Fruit fly (Drosophila melanogaster): ENCODE measurements around the gene CG5112.

Gene CG5112

dm6 chr3R:25532406-25533225, 41.4 kb downstream of the CG5112 start (continued):
- TF ChIP-seq CG11902 (GFP tag; optimal IDR thresholded peaks at IDR 0.05) = no peak
- no peak for TF ChIP-seq pdm3 (GFP tag; optimal IDR thresholded peaks at IDR 0.05)
- TF ChIP-seq CG6854 (GFP tag; optimal IDR thresholded peaks at IDR 0.05) = no peak
- TF ChIP-seq esn (GFP tag; optimal IDR thresholded peaks at IDR 0.05) = peak; percentile 47
- peak; percentile 80 for TF ChIP-seq svp (GFP tag)
- TF ChIP-seq CG6808 (GFP tag; optimal IDR thresholded peaks at IDR 0.05) = no peak
- peak; percentile 47 for TF ChIP-seq CG3032 (tag; optimal IDR thresholded peaks at IDR 0.05)
- TF ChIP-seq Gug (GFP tag; IDR thresholded peaks at IDR 0.05) = no peak
- peak; percentile 41 for TF ChIP-seq OdsH (GFP tag; optimal IDR thresholded peaks at IDR 0.05)
- no peak for TF ChIP-seq fd59A (GFP tag; optimal IDR thresholded peaks at IDR 0.05)
- no peak for TF ChIP-seq CG6792 (GFP tag; optimal IDR thresholded peaks at IDR 0.05)
- peak; percentile 62 for TF ChIP-seq CG4318 (GFP tag; optimal IDR thresholded peaks at IDR 0.05)
- no peak for TF ChIP-seq CG8319 (GFP tag; optimal IDR thresholded peaks at IDR 0.05)
- TF ChIP-seq salr (GFP tag; optimal IDR thresholded peaks at IDR 0.05) = peak in 1 of 2 experiments; percentile 10
- TF ChIP-seq acj6 (GFP tag; optimal IDR thresholded peaks at IDR 0.05) = peak; percentile 32
- no peak for TF ChIP-seq spab (GFP tag; optimal IDR thresholded peaks at IDR 0.05)
- TF ChIP-seq fkh (GFP tag; optimal IDR thresholded peaks at IDR 0.05) = no peak
- TF ChIP-seq Sox15 (GFP tag; optimal IDR thresholded peaks at IDR 0.05) = no peak
- peak; percentile 34 for TF ChIP-seq CG34406 (GFP tag; optimal IDR thresholded peaks at IDR 0.05)
- TF ChIP-seq achi (GFP tag; optimal IDR thresholded peaks at IDR 0.05) = no peak

- TF ChIP-seq CG31627 (GFP tag; optimal IDR thresholded peaks at IDR 0.05) (no peak), net (GFP tag; optimal IDR thresholded peaks at IDR 0.05) (no peak), CG10669 (GFP tag; optimal IDR thresholded peaks at IDR 0.05) (no peak), CG3032 (tag; optimal IDR thresholded peaks at IDR 0.05) (no peak), Hr4 (GFP tag; optimal IDR thresholded peaks at IDR 0.05) (no peak), svp (GFP tag) (no peak)
Measured at dm6 chr3R:25539132-25539531, 47.9 kb downstream of the CG5112 start.

All from whole organism, prepupa.